Fruit fly (Drosophila melanogaster) whole organism, wandering third instar larva: Measurements from ENCODE around the gene CG12115.

ENCODE experiments used
- Abd-B ChIP-seq: fragments of >200 bp; optimal IDR thresholded peaks from 2 replicates; lab custom pipeline; 2017; ENCODE audit warnings: missing biosample characterization, missing genetic modification characterization
- CrebA ChIP-seq: fragments of 200-800 bp; sonication (Bioruptor generic); optimal IDR thresholded peaks from 2 replicates; lab custom pipeline; 2016; ENCODE audit warnings: missing biosample characterization, mild to moderate bottlenecking, missing genetic modification characterization, borderline replicate concordance
- Myc ChIP-seq: fragments of >200 bp; optimal IDR thresholded peaks from 2 replicates; lab custom pipeline; 2017
- h ChIP-seq: fragments of 200-800 bp; sonication (Bioruptor generic); optimal IDR thresholded peaks from 3 replicates; lab custom pipeline; 2016; ENCODE audit warnings: missing biosample characterization, mild to moderate bottlenecking, missing genetic modification characterization
- lola ChIP-seq: fragments of >200 bp; optimal IDR thresholded peaks from 2 replicates; lab custom pipeline; 2017; ENCODE audit warnings: missing biosample characterization, missing genetic modification characterization
- pan ChIP-seq: fragments of >200 bp; optimal IDR thresholded peaks from 2 replicates; lab custom pipeline; 2017
- psq ChIP-seq: fragments of 200-800 bp; sonication (Bioruptor generic); optimal IDR thresholded peaks from 3 replicates; lab custom pipeline; 2017; ENCODE audit warnings: missing biosample characterization, mild to moderate bottlenecking, missing genetic modification characterization, moderate library complexity

DNA sequence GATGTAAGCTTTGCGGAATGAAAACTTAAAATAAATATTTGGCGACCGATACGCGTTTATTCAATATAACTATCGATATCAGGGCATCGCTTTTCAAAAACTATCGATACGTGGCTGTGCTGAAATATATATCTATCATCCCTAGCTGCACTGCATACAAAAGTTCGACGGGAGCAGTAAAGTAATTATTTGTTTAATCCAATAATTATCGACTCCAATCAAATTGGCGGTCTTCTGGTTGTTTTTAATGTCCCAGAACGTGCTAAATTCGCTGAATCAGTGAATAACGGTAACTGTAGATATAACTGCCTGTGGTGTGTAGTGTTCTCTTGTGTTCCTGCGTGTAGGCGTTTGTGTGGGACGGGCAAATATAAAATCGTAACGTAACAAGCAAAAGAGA is 27.3 kb downstream of the CG12115 start, which contains the start of gene mei-P26:
- TF ChIP-seq psq (GFP tag; lab: Kevin White, UChicago) (no peak), pan (no peak), lola (GFP tag; lab: Kevin White, UChicago) (no peak), CrebA (GFP tag; lab: Kevin White, UChicago) (no peak), Abd-B (GFP tag; lab: Kevin White, UChicago) (no peak), h (no peak), Myc (lab: Kevin White, UChicago) (no peak)
